Worm (Caenorhabditis elegans): Measurements from ENCODE around the gene C45G9.5.
A peak's percentile ranks its signal among the peaks of the same experiment; 100 is the strongest.

C45G9.5 gene

DNA sequence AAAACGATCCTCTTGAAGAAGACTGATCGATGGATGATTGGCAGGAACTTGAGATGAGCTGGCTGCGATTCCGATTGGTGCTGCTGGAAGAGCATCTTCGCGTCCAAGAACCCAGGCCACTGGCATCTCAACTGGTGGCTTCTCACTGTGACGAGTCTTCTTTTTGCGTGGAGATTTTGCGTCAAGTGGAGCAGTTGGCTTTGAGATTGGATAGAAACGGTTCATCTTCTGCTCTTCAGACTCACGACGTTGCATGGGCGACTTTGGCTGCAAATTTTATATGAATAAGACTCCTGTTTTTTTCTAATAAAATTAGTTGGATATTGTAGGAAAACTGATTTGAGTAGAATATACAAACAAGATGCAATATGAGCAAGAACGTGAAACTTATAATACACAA, 37.2 kb upstream of the C45G9.5 start:
- TF ChIP-seq odd-2 (tag; optimal IDR thresholded peaks at IDR 0.05) (no peak), mec-3 (tag; optimal IDR thresholded peaks at IDR 0.05; ENCODE audit: borderline replicate concordance) (no peak), hlh-13 (GFP tag; optimal IDR thresholded peaks at IDR 0.05) (no peak), ama-1 (optimal IDR thresholded peaks at IDR 0.05) (no peak)

DNA sequence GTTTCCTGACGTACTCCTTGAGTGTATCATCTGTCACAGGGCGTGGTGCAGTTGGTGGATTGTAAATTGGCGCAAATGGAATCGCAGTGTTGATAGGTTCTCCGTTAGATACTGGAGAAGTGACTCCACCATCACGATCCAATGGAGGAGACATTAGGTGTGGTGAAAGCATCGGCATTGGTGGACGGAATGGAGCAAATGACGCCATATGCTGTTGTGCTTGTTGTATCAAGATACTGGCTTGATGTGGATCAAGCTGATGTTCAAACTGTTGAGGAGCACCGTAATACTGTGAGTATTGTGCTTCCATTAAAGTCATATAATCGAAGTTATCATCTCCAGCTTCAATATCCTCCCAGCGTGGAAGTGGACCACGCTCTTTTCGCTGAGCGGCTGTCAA, 35.5 kb upstream of the C45G9.5 start:
- TF ChIP-seq madf-2 (tag; optimal IDR thresholded peaks at IDR 0.05) (no peak), dmd-4 (tag; optimal IDR thresholded peaks at IDR 0.05; ENCODE audit: borderline replicate concordance) (no peak), ceh-45 (GFP tag; IDR thresholded peaks at IDR 0.05) (no peak), elt-4 (tag; optimal IDR thresholded peaks at IDR 0.05) (no peak), pqm-1 (tag; optimal IDR thresholded peaks at IDR 0.05) (no peak), pros-1 (tag; optimal IDR thresholded peaks at IDR 0.05) (no peak), hlh-8 (tag; optimal IDR thresholded peaks at IDR 0.05) (no peak), syd-9 (tag; optimal IDR thresholded peaks at IDR 0.05) (no peak), zip-5 (tag; optimal IDR thresholded peaks at IDR 0.05) (no peak), unc-42 (tag; optimal IDR thresholded peaks at IDR 0.05) (no peak), ceh-14 (tag; optimal IDR thresholded peaks at IDR 0.05) (no peak), C38D4.7 (GFP tag; optimal IDR thresholded peaks at IDR 0.05) (no peak), nhr-11 (tag; optimal IDR thresholded peaks at IDR 0.05) (no peak)

DNA sequence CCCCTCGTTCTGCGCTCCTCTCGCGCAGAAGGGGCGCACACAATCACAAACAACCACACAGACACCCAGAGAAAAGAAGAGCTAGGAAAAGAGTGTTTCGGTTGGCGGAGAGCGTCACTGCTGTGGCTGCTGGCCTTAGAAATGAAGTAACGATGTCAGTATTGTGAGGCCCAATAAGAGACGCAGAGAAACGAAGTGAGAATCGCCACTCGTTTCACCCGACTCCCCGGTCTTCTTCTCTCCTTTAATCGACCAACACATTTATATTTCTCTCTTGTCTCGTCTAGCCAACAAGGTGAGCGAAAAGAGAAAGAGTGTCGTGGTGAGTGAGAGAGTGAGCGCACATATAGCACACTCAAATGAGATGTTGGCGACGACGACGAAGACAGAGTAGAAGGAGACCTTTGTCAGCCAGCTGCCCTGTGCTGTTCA, 34.0 kb upstream of the C45G9.5 start:
- peak; percentile 54 for TF ChIP-seq hlh-6 (tag; optimal IDR thresholded peaks at IDR 0.05)
- peak; percentile 84 for TF ChIP-seq pros-1 (tag; optimal IDR thresholded peaks at IDR 0.05)
- TF ChIP-seq pax-1 (tag; optimal IDR thresholded peaks at IDR 0.05) = peak; percentile 67
- peak; percentile 65 for TF ChIP-seq hlh-8 (tag; optimal IDR thresholded peaks at IDR 0.05)
- TF ChIP-seq C38D4.7 (GFP tag; optimal IDR thresholded peaks at IDR 0.05) = no peak
- TF ChIP-seq F13H6.1 (tag; optimal IDR thresholded peaks at IDR 0.05) = peak; percentile 86
- peak; percentile 38 for TF ChIP-seq mec-3 (tag; optimal IDR thresholded peaks at IDR 0.05; ENCODE audit: borderline replicate concordance)
- no peak for TF ChIP-seq npax-4 (tag; optimal IDR thresholded peaks at IDR 0.05)
- TF ChIP-seq ceh-34 (tag; optimal IDR thresholded peaks at IDR 0.05) = peak; percentile 91
- peak; percentile 73 for TF ChIP-seq hlh-30 (tag; optimal IDR thresholded peaks at IDR 0.05; ENCODE audit: insufficient read depth)
- peak; percentile 22 for TF ChIP-seq dmd-4 (tag; optimal IDR thresholded peaks at IDR 0.05; ENCODE audit: borderline replicate concordance)
- TF ChIP-seq ceh-2 (tag; optimal IDR thresholded peaks at IDR 0.05) = peak; percentile 70
- peak; percentile 35 for TF ChIP-seq fkh-10 (GFP tag; optimal IDR thresholded peaks at IDR 0.05)
- TF ChIP-seq sox-2 (GFP tag; IDR thresholded peaks at IDR 0.05) = peak; percentile 53; the same call in 1 of the 2 replicates
- peak; percentile 87 for TF ChIP-seq ceh-14 (tag; optimal IDR thresholded peaks at IDR 0.05)
- TF ChIP-seq nhr-232 (tag; optimal IDR thresholded peaks at IDR 0.05) = peak; percentile 42
- TF ChIP-seq ceh-18 (tag; optimal IDR thresholded peaks at IDR 0.05) = peak; percentile 96
- TF ChIP-seq dve-1 (tag; optimal IDR thresholded peaks at IDR 0.05) = peak; percentile 38
- peak; percentile 96 for TF ChIP-seq unc-42 (tag; optimal IDR thresholded peaks at IDR 0.05)
- TF ChIP-seq rnt-1 (tag; optimal IDR thresholded peaks at IDR 0.05) = peak; percentile 90
- no peak for TF ChIP-seq K02D7.2 (tag; optimal IDR thresholded peaks at IDR 0.05)
- peak; percentile 58 for TF ChIP-seq lim-6 (tag; optimal IDR thresholded peaks at IDR 0.05)
- TF ChIP-seq C08G9.2 (tag; optimal IDR thresholded peaks at IDR 0.05) = peak; percentile 48
- peak; percentile 51 for TF ChIP-seq pag-3 (tag; optimal IDR thresholded peaks at IDR 0.05; ENCODE audit: borderline replicate concordance)
- TF ChIP-seq ref-2 (tag; optimal IDR thresholded peaks at IDR 0.05) = peak; percentile 92
- TF ChIP-seq fax-1 (tag; optimal IDR thresholded peaks at IDR 0.05) = peak; percentile 39
- peak; percentile 40 for TF ChIP-seq eyg-1 (tag; optimal IDR thresholded peaks at IDR 0.05)
- no peak for TF ChIP-seq ama-1 (optimal IDR thresholded peaks at IDR 0.05)
- no peak for TF ChIP-seq ttx-3 (tag; optimal IDR thresholded peaks at IDR 0.05)
- no peak for TF ChIP-seq hlh-13 (GFP tag; optimal IDR thresholded peaks at IDR 0.05)
- TF ChIP-seq syd-9 (tag; optimal IDR thresholded peaks at IDR 0.05) = peak; percentile 83
- TF ChIP-seq Y22D7AL.16 (tag; optimal IDR thresholded peaks at IDR 0.05) = no peak
- TF ChIP-seq nhr-11 (tag; optimal IDR thresholded peaks at IDR 0.05) = no peak
- TF ChIP-seq hlh-15 (tag; optimal IDR thresholded peaks at IDR 0.05) = no peak
- TF ChIP-seq nfya-1 (tag; optimal IDR thresholded peaks at IDR 0.05) = peak; percentile 96
- peak; percentile 74 for TF ChIP-seq ceh-19 (GFP tag; optimal IDR thresholded peaks at IDR 0.05)
- peak; percentile 43 for TF ChIP-seq ceh-48 (tag; optimal IDR thresholded peaks at IDR 0.05)
- no peak for TF ChIP-seq ztf-16 (tag; optimal IDR thresholded peaks at IDR 0.05)
- TF ChIP-seq T23F11.4 (GFP tag; optimal IDR thresholded peaks at IDR 0.05) = peak; percentile 51
- peak; percentile 20 for TF ChIP-seq elt-2 (tag; optimal IDR thresholded peaks at IDR 0.05)
- TF ChIP-seq K09A11.1 (tag; optimal IDR thresholded peaks at IDR 0.05; ENCODE audit: insufficient read depth) = peak; percentile 28
- peak; percentile 98 for TF ChIP-seq ceh-31 (tag; optimal IDR thresholded peaks at IDR 0.05)
